Worm (Caenorhabditis elegans): ENCODE measurements around the gene gldi-4.

Gene gldi-4

ce11 chrIV:7057677-7058076, 40.3 kb downstream of the gldi-4 start, which contains the start of gene srx-50:
Gene srx-50 (plus strand): TSS chrIV:7057977.
- TF ChIP-seq ref-2 (tag; optimal IDR thresholded peaks at IDR 0.05) (no peak), gmeb-2 (tag; optimal IDR thresholded peaks at IDR 0.05) (no peak), nhr-232 (tag; optimal IDR thresholded peaks at IDR 0.05) (no peak), unc-3 (GFP tag; conservative IDR thresholded peaks at IDR 0.05) (no peak), unc-3 (tag; optimal IDR thresholded peaks at IDR 0.05) (no peak), ets-4 (tag; optimal IDR thresholded peaks at IDR 0.05) (no peak), dmd-4 (tag; optimal IDR thresholded peaks at IDR 0.05; ENCODE audit: borderline replicate concordance) (no peak), hlh-8 (tag; optimal IDR thresholded peaks at IDR 0.05) (no peak), K02D7.2 (tag; optimal IDR thresholded peaks at IDR 0.05) (no peak), fkh-10 (GFP tag; optimal IDR thresholded peaks at IDR 0.05) (no peak), hlh-15 (tag; optimal IDR thresholded peaks at IDR 0.05) (no peak), sox-2 (GFP tag; IDR thresholded peaks at IDR 0.05) (no peak), elt-2 (tag; optimal IDR thresholded peaks at IDR 0.05) (no peak)

ce11 chrIV:7062697-7063096, 45.3 kb downstream of the gldi-4 start:
- TF ChIP-seq npax-4 (tag; optimal IDR thresholded peaks at IDR 0.05) (no peak), unc-3 (GFP tag; conservative IDR thresholded peaks at IDR 0.05) (no peak), unc-3 (tag; optimal IDR thresholded peaks at IDR 0.05) (no peak), K09A11.1 (tag; optimal IDR thresholded peaks at IDR 0.05; ENCODE audit: insufficient read depth) (no peak), ahr-1 (tag; optimal IDR thresholded peaks at IDR 0.05) (no peak), hlh-15 (tag; optimal IDR thresholded peaks at IDR 0.05) (no peak), elt-2 (tag; optimal IDR thresholded peaks at IDR 0.05) (no peak), ztf-16 (tag; optimal IDR thresholded peaks at IDR 0.05) (no peak), dmd-4 (tag; optimal IDR thresholded peaks at IDR 0.05; ENCODE audit: borderline replicate concordance) (no peak), sox-4 (tag; optimal IDR thresholded peaks at IDR 0.05) (no peak), pha-4 (tag; optimal IDR thresholded peaks at IDR 0.05) (no peak), rnt-1 (tag; optimal IDR thresholded peaks at IDR 0.05) (no peak), hlh-30 (tag; optimal IDR thresholded peaks at IDR 0.05; ENCODE audit: insufficient read depth) (no peak), sdc-2 (tag; optimal IDR thresholded peaks at IDR 0.05) (no peak), che-1 (tag; optimal IDR thresholded peaks at IDR 0.05) (no peak), syd-9 (tag; optimal IDR thresholded peaks at IDR 0.05) (no peak), tbx-7 (tag; optimal IDR thresholded peaks at IDR 0.05) (no peak), Y22D7AL.16 (tag; optimal IDR thresholded peaks at IDR 0.05) (no peak), ceh-22 (tag; optimal IDR thresholded peaks at IDR 0.05) (no peak), pag-3 (tag; optimal IDR thresholded peaks at IDR 0.05; ENCODE audit: borderline replicate concordance) (no peak), eyg-1 (tag; optimal IDR thresholded peaks at IDR 0.05) (no peak)

- no peak for TF ChIP-seq ceh-45 (GFP tag; IDR thresholded peaks at IDR 0.05)
- no peak for TF ChIP-seq pax-1 (tag; optimal IDR thresholded peaks at IDR 0.05)
- TF ChIP-seq lim-6 (tag; optimal IDR thresholded peaks at IDR 0.05), result no peak
- TF ChIP-seq ceh-18 (tag; optimal IDR thresholded peaks at IDR 0.05), result no peak
- no peak for TF ChIP-seq ceh-34 (tag; optimal IDR thresholded peaks at IDR 0.05)
- no peak for TF ChIP-seq zip-5 (tag; optimal IDR thresholded peaks at IDR 0.05)
- TF ChIP-seq pha-2 (tag; optimal IDR thresholded peaks at IDR 0.05), result no peak
- no peak for TF ChIP-seq elt-2 (tag; optimal IDR thresholded peaks at IDR 0.05)
- TF ChIP-seq T23F11.4 (GFP tag; optimal IDR thresholded peaks at IDR 0.05), result no peak
- no peak for TF ChIP-seq C38D4.7 (GFP tag; optimal IDR thresholded peaks at IDR 0.05)
- TF ChIP-seq dve-1 (tag; optimal IDR thresholded peaks at IDR 0.05), result no peak
- TF ChIP-seq ahr-1 (tag; optimal IDR thresholded peaks at IDR 0.05), result no peak
- no peak for TF ChIP-seq ets-4 (tag; optimal IDR thresholded peaks at IDR 0.05)
- no peak for TF ChIP-seq ttx-3 (tag; optimal IDR thresholded peaks at IDR 0.05)
- no peak for TF ChIP-seq pqm-1 (tag; optimal IDR thresholded peaks at IDR 0.05)
- TF ChIP-seq sdc-2 (tag; optimal IDR thresholded peaks at IDR 0.05), result no peak
- no peak for TF ChIP-seq fax-1 (tag; optimal IDR thresholded peaks at IDR 0.05)
- no peak for TF ChIP-seq che-1 (tag; optimal IDR thresholded peaks at IDR 0.05)
- no peak for TF ChIP-seq sox-4 (tag; optimal IDR thresholded peaks at IDR 0.05)
Measured at ce11 chrIV:7065022-7065421, 47.6 kb downstream of the gldi-4 start, which contains the start of gene Y43B11AL.1. Gene Y43B11AL.1 (plus strand): TSS chrIV:7065322.
